Fruit fly (Drosophila melanogaster) Kc167 (cell line): Measurements from ENCODE around the gene RpL4.

ENCODE experiments used
- Myc ChIP-seq: fragments of >200 bp; optimal IDR thresholded peaks from 2 replicates; lab custom pipeline; 2017; ENCODE audit warnings: missing external identifiers
- Sin3A ChIP-seq: fragments of >200 bp; optimal IDR thresholded peaks from 2 replicates; lab custom pipeline; 2018; ENCODE audit warnings: missing external identifiers
- h ChIP-seq: fragments of >200 bp; optimal IDR thresholded peaks from 3 replicates; lab custom pipeline; 2018; ENCODE audit warnings: missing external identifiers
- insv ChIP-seq: fragments of >200 bp; optimal IDR thresholded peaks from 3 replicates; lab custom pipeline; 2018; ENCODE audit warnings: missing external identifiers
- psq ChIP-seq: fragments of >200 bp; optimal IDR thresholded peaks from 2 replicates; lab custom pipeline; 2017; ENCODE audit warnings: missing external identifiers
- ttk ChIP-seq: sonication (Bioruptor generic); optimal IDR thresholded peaks from 2 replicates; lab custom pipeline; 2017; ENCODE audit warnings: missing external identifiers

DNA sequence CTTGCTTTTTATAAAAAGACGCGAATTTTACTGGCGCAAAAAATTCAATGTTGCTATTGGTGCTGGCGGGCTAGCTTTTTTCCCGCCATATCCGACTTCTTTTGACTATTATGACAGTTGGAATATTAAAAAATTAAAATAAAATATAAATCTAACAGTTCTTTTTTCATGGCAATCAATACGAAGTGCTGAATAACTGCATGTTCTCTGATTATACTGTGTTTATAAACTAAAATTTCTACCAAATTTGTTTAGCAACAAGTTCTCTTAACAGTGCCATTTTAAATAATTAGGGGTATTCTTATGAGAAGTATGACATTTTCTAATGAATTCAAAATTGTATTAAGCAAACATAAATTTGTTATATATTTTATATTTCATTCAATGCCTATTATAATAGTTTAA, 3.2 kb upstream of the RpL4 start, which contains the start of gene Boh1:
- TF ChIP-seq h = no peak
- TF ChIP-seq Sin3A (lab: Kevin White, UChicago) = no peak
- no peak for TF ChIP-seq Myc (lab: Kevin White, UChicago)
- TF ChIP-seq psq (lab: Kevin White, UChicago) = no peak
- TF ChIP-seq ttk = no peak
- no peak for TF ChIP-seq insv
